Fruit fly (Drosophila melanogaster): ENCODE measurements around the gene Setd3.

The Setd3 gene

DNA sequence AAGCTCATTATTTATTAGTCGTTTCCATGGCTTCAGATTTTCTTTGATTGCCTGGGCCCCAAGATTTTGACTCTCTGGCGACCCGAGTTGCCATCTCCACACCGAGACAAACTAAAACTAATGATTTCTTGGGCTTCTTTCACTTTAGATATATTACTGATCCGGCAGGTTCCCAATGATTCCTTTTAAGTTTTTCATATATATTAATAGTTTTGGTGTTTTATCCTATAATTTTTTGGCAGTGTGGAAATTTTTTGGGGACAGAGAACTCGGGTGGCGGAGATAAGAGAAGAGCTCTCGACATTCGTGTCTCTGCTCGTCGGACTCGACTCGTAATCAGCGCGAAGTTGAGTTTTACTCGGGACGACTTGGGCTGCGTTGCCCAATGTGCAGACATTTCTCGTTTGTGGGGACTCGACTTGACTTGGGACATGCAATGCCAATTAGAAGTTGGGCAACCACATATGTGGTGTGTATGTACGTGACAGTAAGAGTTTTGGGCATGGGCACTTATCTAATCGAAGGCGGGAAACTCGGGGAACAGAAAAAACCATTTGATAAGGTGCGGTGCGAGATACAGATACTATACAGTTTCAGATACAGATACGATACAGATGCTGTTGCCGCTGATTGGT, 32.7 kb upstream of the Setd3 start (continued):
- TF ChIP-seq CG10543 (GFP tag; optimal IDR thresholded peaks at IDR 0.05) (peak; percentile 35), CG2129 (GFP tag; IDR thresholded peaks at IDR 0.05; ENCODE audit: partially characterized antibody) (no peak), Asciz (GFP tag; optimal IDR thresholded peaks at IDR 0.05) (peak; percentile 30), CG30403 (GFP tag; optimal IDR thresholded peaks at IDR 0.05) (peak; percentile 53), slbo (GFP tag; IDR thresholded peaks at IDR 0.05) (peak; percentile 57; the same call in 1 of the 2 replicates), pho (GFP tag; optimal IDR thresholded peaks at IDR 0.05) (peak; percentile 36), twi (tag; optimal IDR thresholded peaks at IDR 0.05) (peak; percentile 35), esg (GFP tag; conservative IDR thresholded peaks at IDR 0.05) (no peak), fd3F (GFP tag; optimal IDR thresholded peaks at IDR 0.05) (peak; percentile 17), CG4424 (GFP tag; optimal IDR thresholded peaks at IDR 0.05) (peak; percentile 48), CG33213 (GFP tag; optimal IDR thresholded peaks at IDR 0.05) (no peak), Rfx (GFP tag; IDR thresholded peaks at IDR 0.05) (peak; percentile 81), CG6813 (GFP tag; optimal IDR thresholded peaks at IDR 0.05) (peak; percentile 53), CG18619 (GFP tag; optimal IDR thresholded peaks at IDR 0.05) (peak; percentile 46), Dek (tag; optimal IDR thresholded peaks at IDR 0.05) (peak; percentile 52), NFAT (GFP tag; IDR thresholded peaks at IDR 0.05) (peak; percentile 36; the same call in 1 of the 2 replicates), CG14014 (GFP tag; IDR thresholded peaks at IDR 0.05) (peak; percentile 16; the same call in 1 of the 2 replicates), CG8359 (GFP tag; optimal IDR thresholded peaks at IDR 0.05; ENCODE audit: borderline replicate concordance) (no peak), NfI (GFP tag; optimal IDR thresholded peaks at IDR 0.05) (peak; percentile 19), insv (GFP tag; optimal IDR thresholded peaks at IDR 0.05) (peak in 1 of 2 experiments; percentile 35), CG1602 (GFP tag; optimal IDR thresholded peaks at IDR 0.05) (peak; percentile 22), tap (tag; optimal IDR thresholded peaks at IDR 0.05) (peak; percentile 58), scrt (GFP tag; optimal IDR thresholded peaks at IDR 0.05) (peak; percentile 41), phol (tag; optimal IDR thresholded peaks at IDR 0.05) (peak; percentile 29), ATbp (GFP tag; optimal IDR thresholded peaks at IDR 0.05) (peak; percentile 43), CG17361 (GFP tag; IDR thresholded peaks at IDR 0.05) (peak; percentile 72), CG14667 (GFP tag; IDR thresholded peaks at IDR 0.05) (peak; percentile 41; the same call in 1 of the 2 replicates), CG4404 (GFP tag; IDR thresholded peaks at IDR 0.05) (peak; percentile 23; the same call in 1 of the 2 replicates), CG17359 (tag; optimal IDR thresholded peaks at IDR 0.05) (peak; percentile 60), Optix (GFP tag; IDR thresholded peaks at IDR 0.05) (0 out of 3 replicates have a peak, but pooled peaks have one; percentile 44), Vsx1 (GFP tag; optimal IDR thresholded peaks at IDR 0.05) (peak; percentile 56), CG8388 (GFP tag; optimal IDR thresholded peaks at IDR 0.05) (peak; percentile 33), org-1 (GFP tag; optimal IDR thresholded peaks at IDR 0.05) (peak; percentile 39), CG14441 (GFP tag; IDR thresholded peaks at IDR 0.05) (peak; percentile 61; the same call in 1 of the 2 replicates), her (GFP tag; optimal IDR thresholded peaks at IDR 0.05) (no peak), Fer1 (GFP tag; optimal IDR thresholded peaks at IDR 0.05) (peak; percentile 60), Mrtf (GFP tag; IDR thresholded peaks at IDR 0.05) (peak; percentile 67; the same call in 1 of the 3 replicates), rib (GFP tag; IDR thresholded peaks at IDR 0.05) (peak; percentile 41; the same call in 1 of the 2 replicates), dmrt99B (tag; optimal IDR thresholded peaks at IDR 0.05) (peak; percentile 56), Lpt (GFP tag; optimal IDR thresholded peaks at IDR 0.05) (no peak), CG17802 (tag; optimal IDR thresholded peaks at IDR 0.05) (no peak), CG18599 (GFP tag; optimal IDR thresholded peaks at IDR 0.05) (peak; percentile 75), Sox100B (GFP tag; optimal IDR thresholded peaks at IDR 0.05) (peak; percentile 26), D19B (GFP tag; optimal IDR thresholded peaks at IDR 0.05) (peak; percentile 55), zf30C (GFP tag; optimal IDR thresholded peaks at IDR 0.05) (peak; percentile 77), CG7357 (GFP tag; IDR thresholded peaks at IDR 0.05) (0 out of 3 replicates have a peak, but pooled peaks have one; percentile 39), ind (GFP tag; optimal IDR thresholded peaks at IDR 0.05) (peak; percentile 28), CG34422 (GFP tag; IDR thresholded peaks at IDR 0.05) (0 out of 3 replicates have a peak, but pooled peaks have one; percentile 62)
